Fruit fly (Drosophila melanogaster): ENCODE data around the gene FASN1.

FASN1 gene

dm6 chr2L:3039774-3040173 lies 16.6 kb upstream of the FASN1 start, which contains the start of the genes cnir and CG17221 (continued):
- TF ChIP-seq ham (GFP tag; IDR thresholded peaks at IDR 0.05) (no peak), Hey (tag; optimal IDR thresholded peaks at IDR 0.05) (no peak), lbe (GFP tag; optimal IDR thresholded peaks at IDR 0.05) (peak; percentile 81), CG18262 (tag; optimal IDR thresholded peaks at IDR 0.05) (peak; percentile 55), crol (GFP tag; IDR thresholded peaks at IDR 0.05) (no peak), Chrac-16 (GFP tag; optimal IDR thresholded peaks at IDR 0.05) (peak; percentile 63), CG3838 (GFP tag; optimal IDR thresholded peaks at IDR 0.05) (peak; percentile 43), oc (tag; optimal IDR thresholded peaks at IDR 0.05) (no peak), NfI (GFP tag; optimal IDR thresholded peaks at IDR 0.05) (peak; percentile 74), CG1233 (GFP tag; optimal IDR thresholded peaks at IDR 0.05) (peak; percentile 60), CG31441 (GFP tag; IDR thresholded peaks at IDR 0.05) (peak; percentile 53), slp2 (GFP tag; optimal IDR thresholded peaks at IDR 0.05) (peak; percentile 66), CG3163 (GFP tag; optimal IDR thresholded peaks at IDR 0.05) (peak; percentile 15), Hr51 (GFP tag; optimal IDR thresholded peaks at IDR 0.05) (peak; percentile 60 to 66), mam (GFP tag; optimal IDR thresholded peaks at IDR 0.05) (peak; percentile 77), CG6175 (GFP tag; IDR thresholded peaks at IDR 0.05) (no peak), CG12299 (tag; optimal IDR thresholded peaks at IDR 0.05) (peak; percentile 61), crc (GFP tag; optimal IDR thresholded peaks at IDR 0.05) (peak; percentile 57), YL-1 (GFP tag; optimal IDR thresholded peaks at IDR 0.05) (peak; percentile 77), nmo (GFP tag; optimal IDR thresholded peaks at IDR 0.05) (peak; percentile 75), CG3407 (GFP tag; optimal IDR thresholded peaks at IDR 0.05) (no peak), Lim3 (GFP tag; IDR thresholded peaks at IDR 0.05) (no peak), gce (GFP tag; IDR thresholded peaks at IDR 0.05) (no peak), tna (GFP tag; IDR thresholded peaks at IDR 0.05; ENCODE audit: partially characterized antibody) (no peak), salm (tag; optimal IDR thresholded peaks at IDR 0.05) (peak; percentile 9), Sox102F (GFP tag; optimal IDR thresholded peaks at IDR 0.05) (peak; percentile 60), gt (GFP tag; IDR thresholded peaks at IDR 0.05) (no peak), tap (tag; optimal IDR thresholded peaks at IDR 0.05) (peak; percentile 10), Xrp1 (GFP tag; IDR thresholded peaks at IDR 0.05) (peak; percentile 53), CG13775 (GFP tag; optimal IDR thresholded peaks at IDR 0.05) (peak; percentile 58), CG3995 (GFP tag; optimal IDR thresholded peaks at IDR 0.05) (peak; percentile 46), Awh (GFP tag; IDR thresholded peaks at IDR 0.05) (0 out of 2 replicates have a peak, but pooled peaks have one; percentile 33), Atf3 (GFP tag; optimal IDR thresholded peaks at IDR 0.05) (peak; percentile 26), CG42726 (GFP tag; IDR thresholded peaks at IDR 0.05; ENCODE audit: partially characterized antibody) (no peak), Poxn (GFP tag; IDR thresholded peaks at IDR 0.05) (no peak), Hsf (GFP tag; optimal IDR thresholded peaks at IDR 0.05) (peak; percentile 72), HLH4C (GFP tag; IDR thresholded peaks at IDR 0.05; ENCODE audit: partially characterized antibody) (no peak; the same call in 2 of the 3 replicates), CG31365 (tag; optimal IDR thresholded peaks at IDR 0.05) (peak; percentile 22), phol (tag; optimal IDR thresholded peaks at IDR 0.05) (peak; percentile 73), tin (GFP tag; optimal IDR thresholded peaks at IDR 0.05) (peak; percentile 67), CG9932 (GFP tag; IDR thresholded peaks at IDR 0.05) (peak; percentile 72), CG2678 (tag; optimal IDR thresholded peaks at IDR 0.05) (peak; percentile 71), CG5180 (GFP tag; optimal IDR thresholded peaks at IDR 0.05) (no peak), dati (GFP tag; IDR thresholded peaks at IDR 0.05) (no peak), bigmax (GFP tag; optimal IDR thresholded peaks at IDR 0.05) (no peak), CG14860 (GFP tag; IDR thresholded peaks at IDR 0.05; ENCODE audit: partially characterized antibody) (no peak), CG14667 (GFP tag; IDR thresholded peaks at IDR 0.05) (no peak), CG2202 (tag; optimal IDR thresholded peaks at IDR 0.05) (peak; percentile 23), CG3281 (GFP tag; optimal IDR thresholded peaks at IDR 0.05) (peak; percentile 68), CG9817 (tag; optimal IDR thresholded peaks at IDR 0.05) (peak; percentile 72), Dfd (GFP tag; optimal IDR thresholded peaks at IDR 0.05) (no peak)
